Fruit fly (Drosophila melanogaster) whole organism, adult: ENCODE measurements around the gene CG11854.

ENCODE experiments used
- CG12768 ChIP-seq: fragments of 200-800 bp; sonication (Bioruptor generic); optimal IDR thresholded peaks from 2 replicates; lab custom pipeline; 2017; ENCODE audit warnings: missing biosample characterization, missing genetic modification characterization, mild to moderate bottlenecking, moderate library complexity, missing genetic modification reagents
- CG1620 ChIP-seq: fragments of 200-800 bp; sonication (Bioruptor generic); optimal IDR thresholded peaks from 2 replicates; lab custom pipeline; 2016; ENCODE audit warnings: missing biosample characterization, missing genetic modification characterization
- CG33017 ChIP-seq: fragments of 200-800 bp; sonication (Bioruptor generic); optimal IDR thresholded peaks from 2 replicates; lab custom pipeline; 2018; ENCODE audit warnings: missing biosample characterization, mild to moderate bottlenecking, missing genetic modification characterization, moderate library complexity
- Hr96 ChIP-seq: fragments of 200-800 bp; sonication (Bioruptor generic); optimal IDR thresholded peaks from 2 replicates; lab custom pipeline; 2016; ENCODE audit warnings: missing biosample characterization, missing genetic modification characterization
- toe ChIP-seq: fragments of 200-800 bp; sonication (Bioruptor generic); optimal IDR thresholded peaks from 2 replicates; lab custom pipeline; 2016; ENCODE audit warnings: missing biosample characterization, missing genetic modification characterization

DNA sequence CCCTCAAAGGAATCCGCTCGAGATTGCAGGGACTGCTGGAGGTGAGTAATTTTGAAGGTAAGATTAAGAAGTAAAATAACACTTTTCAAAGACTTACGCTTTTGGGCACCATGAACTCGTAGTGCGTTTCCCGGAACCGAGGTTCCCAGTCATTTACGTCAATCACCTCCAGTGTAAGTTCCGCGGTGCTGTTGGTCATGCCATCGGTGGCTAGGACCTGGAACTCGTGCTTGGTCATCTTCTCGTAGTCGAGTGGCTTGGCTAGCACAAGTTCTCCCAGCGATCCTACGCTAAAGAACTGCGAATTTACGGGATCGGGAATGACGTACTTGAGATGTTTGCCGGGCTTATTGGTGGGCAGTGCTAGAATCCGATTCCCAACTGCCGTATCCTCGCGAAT lies 16.3 kb upstream of the CG11854 start:
- TF ChIP-seq CG33017 (tag; lab: Kevin White, UChicago) = no peak
- no peak for TF ChIP-seq CG1620
- TF ChIP-seq Hr96 (GFP tag; lab: Kevin White, UChicago) = no peak
- no peak for TF ChIP-seq CG12768 (GFP tag; lab: Kevin White, UChicago)
- TF ChIP-seq toe (GFP tag; lab: Kevin White, UChicago) = no peak
